Fruit fly (Drosophila melanogaster) whole organism, embryonic: ENCODE data around the gene CG5254.

Experiments
- CG15011 ChIP-seq: fragments of 200-800 bp; sonication (Bioruptor generic); optimal IDR thresholded peaks from 3 replicates; lab custom pipeline; 2018; ENCODE audit warnings: missing biosample characterization, mild to moderate bottlenecking, missing genetic modification characterization
- CG15514 ChIP-seq: fragments of 200-800 bp; sonication (Bioruptor generic); optimal IDR thresholded peaks from 3 replicates; lab custom pipeline; 2017; ENCODE audit warnings: missing biosample characterization, missing genetic modification characterization, mild to moderate bottlenecking, moderate library complexity, missing genetic modification reagents
- Med ChIP-seq: fragments of 200-800 bp; sonication (Bioruptor generic); peaks from one replicate; lab custom pipeline; 2016; ENCODE audit warnings: missing biosample characterization, missing genetic modification characterization, mild to moderate bottlenecking, inconsistent platforms, moderate library complexity
- Nf-YB ChIP-seq: fragments of 200-800 bp; sonication (Bioruptor generic); optimal IDR thresholded peaks from 3 replicates; lab custom pipeline; 2019; ENCODE audit warnings: missing biosample characterization, mild to moderate bottlenecking, missing genetic modification characterization, moderate library complexity
- gsb-n ChIP-seq: fragments of 200-800 bp; sonication (Bioruptor generic); optimal IDR thresholded peaks from 3 replicates; lab custom pipeline; 2018; ENCODE audit warnings: missing biosample characterization, mild to moderate bottlenecking, missing genetic modification characterization
- hth ChIP-seq: fragments of >200 bp; optimal IDR thresholded peaks from 2 replicates; lab custom pipeline; 2017; ENCODE audit warnings: inconsistent platforms
- pho ChIP-seq: fragments of 200-800 bp; sonication (Bioruptor generic); optimal IDR thresholded peaks from 2 replicates; lab custom pipeline; 2016; ENCODE audit warnings: missing biosample characterization, missing genetic modification characterization

dm6 chrX:718945-719344, 31.2 kb upstream of the CG5254 start:
- TF ChIP-seq hth (lab: Kevin White, UChicago) = no peak
- no peak for TF ChIP-seq Nf-YB (GFP tag; lab: Kevin White, UChicago)
- no peak for TF ChIP-seq CG15514 (GFP tag; lab: Kevin White, UChicago)
- no peak for TF ChIP-seq gsb-n (tag; lab: Kevin White, UChicago)
- TF ChIP-seq Med (GFP tag; lab: Kevin White, UChicago) = no peak
- TF ChIP-seq CG15011 = no peak
- TF ChIP-seq pho (GFP tag; lab: Kevin White, UChicago) = no peak
